Fruit fly (Drosophila melanogaster) whole organism, prepupa: Measurements from ENCODE around the gene scrt.

Source experiments
- CG10631 ChIP-seq: fragments of 200-800 bp; sonication (Bioruptor generic); optimal IDR thresholded peaks from 2 replicates; lab custom pipeline; 2016; ENCODE audit warnings: missing biosample characterization, missing genetic modification characterization
- CG11294 ChIP-seq: fragments of 200-800 bp; sonication (Bioruptor generic); IDR thresholded peaks from 2 replicates; pipeline ENCODE4 v1.3.6; 2022; ENCODE audit warnings: missing biosample characterization, missing genetic modification characterization
- CG11902 ChIP-seq: fragments of 200-800 bp; sonication (Bioruptor generic); optimal IDR thresholded peaks from 3 replicates; lab custom pipeline; 2016; ENCODE audit warnings: missing biosample characterization, missing genetic modification characterization
- CG31627 ChIP-seq: fragments of 200-800 bp; sonication (Bioruptor generic); optimal IDR thresholded peaks from 3 replicates; lab custom pipeline; 2016; ENCODE audit warnings: missing biosample characterization, missing genetic modification characterization
- CG4318 ChIP-seq: fragments of 200-800 bp; sonication (Bioruptor generic); optimal IDR thresholded peaks from 3 replicates; lab custom pipeline; 2017; ENCODE audit warnings: missing biosample characterization, mild to moderate bottlenecking, missing genetic modification characterization
- CG6163 ChIP-seq: fragments of 200-800 bp; sonication (Bioruptor generic); IDR thresholded peaks from 3 replicates; pipeline ENCODE4 v1.3.6; 2022; ENCODE audit warnings: missing biosample characterization, missing genetic modification characterization
- CG6854 ChIP-seq: fragments of 200-800 bp; sonication (Bioruptor generic); optimal IDR thresholded peaks from 2 replicates; lab custom pipeline; 2017; ENCODE audit warnings: missing biosample characterization, mild to moderate bottlenecking, missing genetic modification characterization
- Eip75B ChIP-seq: fragments of 200-800 bp; sonication (Bioruptor generic); optimal IDR thresholded peaks from 3 replicates; lab custom pipeline; 2016; ENCODE audit warnings: missing biosample characterization, missing genetic modification characterization
- Hr38 ChIP-seq: sonication (Bioruptor generic); optimal IDR thresholded peaks from 2 replicates; lab custom pipeline; 2016; ENCODE audit warnings: missing biosample characterization, missing genetic modification characterization
- Lpt ChIP-seq: fragments of 200-800 bp; sonication (Bioruptor generic); optimal IDR thresholded peaks from 3 replicates; lab custom pipeline; 2016; ENCODE audit warnings: missing biosample characterization, missing genetic modification characterization
- Met ChIP-seq: fragments of 200-800 bp; sonication (Bioruptor generic); optimal IDR thresholded peaks from 3 replicates; lab custom pipeline; 2016; ENCODE audit warnings: missing biosample characterization, missing genetic modification characterization
- OdsH ChIP-seq: fragments of 200-800 bp; sonication (Bioruptor generic); optimal IDR thresholded peaks from 3 replicates; lab custom pipeline; 2016; ENCODE audit warnings: missing biosample characterization, missing genetic modification characterization
- Smox ChIP-seq: fragments of 200-800 bp; sonication (Bioruptor generic); optimal IDR thresholded peaks from 3 replicates; lab custom pipeline; 2016; ENCODE audit warnings: missing biosample characterization, missing genetic modification characterization
- vri ChIP-seq: fragments of 200-800 bp; sonication (Bioruptor generic); optimal IDR thresholded peaks from 3 replicates; lab custom pipeline; 2016; ENCODE audit warnings: missing biosample characterization, mild to moderate bottlenecking, missing genetic modification characterization

DNA sequence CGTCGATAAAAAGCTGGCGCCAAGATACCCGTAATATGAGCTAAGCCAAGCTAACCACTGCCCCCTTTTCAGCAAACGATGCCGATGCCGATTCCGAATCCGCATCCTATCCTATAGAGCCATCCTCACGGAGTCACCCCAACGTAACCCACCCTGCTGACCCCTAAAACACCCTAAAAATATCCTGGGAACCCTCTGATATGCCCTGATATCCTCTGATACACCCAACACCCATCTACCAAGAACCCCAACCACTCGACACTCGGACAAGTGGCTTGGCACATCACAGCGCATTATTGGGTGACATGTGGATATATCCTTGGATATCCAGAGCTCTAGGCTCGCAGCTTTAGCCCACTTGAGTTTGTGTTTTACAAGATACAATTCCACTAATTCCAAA lies 17.8 kb downstream of the scrt start:
- TF ChIP-seq Hr38, result no peak
- TF ChIP-seq CG11902 (GFP tag; lab: Kevin White, UChicago), result no peak
- no peak for TF ChIP-seq CG4318 (GFP tag; lab: Kevin White, UChicago)
- TF ChIP-seq CG11294 (GFP tag; lab: Robert Waterston, UW), result no peak
- TF ChIP-seq CG6854 (GFP tag; lab: Kevin White, UChicago), result no peak
- no peak for TF ChIP-seq CG6163 (GFP tag; lab: Robert Waterston, UW)
- TF ChIP-seq CG31627, result no peak
- no peak for TF ChIP-seq Eip75B (GFP tag; lab: Kevin White, UChicago)
- TF ChIP-seq CG10631, result no peak
- no peak for TF ChIP-seq OdsH
- no peak for TF ChIP-seq Smox (GFP tag; lab: Kevin White, UChicago)
- TF ChIP-seq Lpt (GFP tag; lab: Kevin White, UChicago), result no peak
- no peak for TF ChIP-seq vri (GFP tag; lab: Kevin White, UChicago)
- no peak for TF ChIP-seq Met (GFP tag; lab: Kevin White, UChicago)
